Fruit fly (Drosophila melanogaster) whole organism, embryonic: ENCODE data around the gene Dpp10.

Experiments
- Atf6 ChIP-seq: fragments of 200-800 bp; sonication (Bioruptor generic); IDR thresholded peaks from 2 replicates; pipeline ENCODE4 v1.3.6; 2022; ENCODE audit warnings: missing biosample characterization, missing genetic modification characterization
- BEAF-32 ChIP-seq: fragments of 200-800 bp; sonication (Bioruptor generic); optimal IDR thresholded peaks from 3 replicates; lab custom pipeline; 2017; ENCODE audit warnings: missing biosample characterization, missing genetic modification characterization, mild to moderate bottlenecking, moderate library complexity, missing genetic modification reagents
- CG10274 ChIP-seq: fragments of 200-800 bp; sonication (Bioruptor generic); optimal IDR thresholded peaks from 3 replicates; lab custom pipeline; 2017; ENCODE audit warnings: missing biosample characterization, mild to moderate bottlenecking, missing genetic modification characterization
- CG10979 ChIP-seq: fragments of 200-800 bp; sonication (Bioruptor generic); optimal IDR thresholded peaks from 2 replicates; lab custom pipeline; 2018; ENCODE audit warnings: missing biosample characterization, mild to moderate bottlenecking, missing genetic modification characterization, moderate library complexity
- CG15269 ChIP-seq: fragments of 200-800 bp; sonication (Bioruptor generic); optimal IDR thresholded peaks from 2 replicates; lab custom pipeline; 2018; ENCODE audit warnings: missing biosample characterization, mild to moderate bottlenecking, missing genetic modification characterization, moderate library complexity
- CG15479 ChIP-seq: fragments of 200-800 bp; sonication (Bioruptor generic); optimal IDR thresholded peaks from 3 replicates; lab custom pipeline; 2019; ENCODE audit warnings: missing biosample characterization, mild to moderate bottlenecking, missing genetic modification characterization, moderate library complexity
- CG17385 ChIP-seq: fragments of 200-800 bp; sonication (Bioruptor generic); optimal IDR thresholded peaks from 3 replicates; lab custom pipeline; 2018; ENCODE audit warnings: missing biosample characterization, mild to moderate bottlenecking, missing genetic modification characterization
- CG2875 ChIP-seq: fragments of 200-800 bp; sonication (Bioruptor generic); optimal IDR thresholded peaks from 2 replicates; lab custom pipeline; 2017; ENCODE audit warnings: missing biosample characterization, mild to moderate bottlenecking, missing genetic modification characterization, missing genetic modification reagents
- CG2889 ChIP-seq: fragments of 200-800 bp; sonication (Bioruptor generic); IDR thresholded peaks from 3 replicates; pipeline ENCODE4 v1.3.6; 2022; ENCODE audit warnings: missing biosample characterization, missing genetic modification characterization
- CG30403 ChIP-seq: fragments of 200-800 bp; sonication (Bioruptor generic); optimal IDR thresholded peaks from 3 replicates; lab custom pipeline; 2016; ENCODE audit warnings: missing biosample characterization, missing genetic modification characterization
- CG31388 ChIP-seq: fragments of 200-800 bp; sonication (Bioruptor generic); optimal IDR thresholded peaks from 2 replicates; lab custom pipeline; 2016; ENCODE audit warnings: missing biosample characterization, missing genetic modification characterization
- CG31441 ChIP-seq: fragments of 200-800 bp; sonication (Bioruptor generic); IDR thresholded peaks from 2 replicates; pipeline ENCODE4 v1.3.6; 2022; ENCODE audit warnings: missing biosample characterization, missing genetic modification characterization
- CG33557 ChIP-seq: fragments of 200-800 bp; sonication (Bioruptor generic); optimal IDR thresholded peaks from 2 replicates; lab custom pipeline; 2019; ENCODE audit warnings: missing biosample characterization, mild to moderate bottlenecking, missing genetic modification characterization, moderate library complexity
- CG43689 ChIP-seq: fragments of 200-800 bp; sonication (Bioruptor generic); IDR thresholded peaks from 2 replicates; pipeline ENCODE4 v1.3.6; 2022; ENCODE audit warnings: missing biosample characterization, missing genetic modification characterization
- CG6654 ChIP-seq: fragments of 200-800 bp; sonication (Bioruptor generic); optimal IDR thresholded peaks from 2 replicates; lab custom pipeline; 2017; ENCODE audit warnings: missing biosample characterization, mild to moderate bottlenecking, missing genetic modification characterization
- CG9437 ChIP-seq: fragments of 200-800 bp; sonication (Bioruptor generic); optimal IDR thresholded peaks from 2 replicates; lab custom pipeline; 2018; ENCODE audit warnings: missing biosample characterization, mild to moderate bottlenecking, missing genetic modification characterization
- D19B ChIP-seq: fragments of 200-800 bp; sonication (Bioruptor generic); optimal IDR thresholded peaks from 2 replicates; lab custom pipeline; 2017; ENCODE audit warnings: missing biosample characterization, mild to moderate bottlenecking, missing genetic modification characterization
- Dll ChIP-seq: fragments of 200-800 bp; sonication (Bioruptor generic); IDR thresholded peaks from 4 replicates; pipeline ENCODE4 v1.3.6; 2022; ENCODE audit warnings: missing biosample characterization, missing genetic modification characterization; ENCODE audit not compliant: partially characterized antibody
- Doc3 ChIP-seq: fragments of 200-800 bp; sonication (Bioruptor generic); IDR thresholded peaks from 3 replicates; pipeline ENCODE4 v1.3.6; 2022; ENCODE audit warnings: missing biosample characterization, missing genetic modification characterization; ENCODE audit not compliant: partially characterized antibody
- Dp ChIP-seq: fragments of 200-800 bp; sonication (Bioruptor generic); optimal IDR thresholded peaks from 2 replicates; lab custom pipeline; 2018; ENCODE audit warnings: missing biosample characterization, mild to moderate bottlenecking, missing genetic modification characterization, moderate library complexity
- Dref ChIP-seq: fragments of 200-800 bp; sonication (Bioruptor generic); IDR thresholded peaks from 2 replicates; pipeline ENCODE4 v1.3.6; 2022; ENCODE audit warnings: missing biosample characterization, missing genetic modification characterization
- E2f1 ChIP-seq: fragments of 200-800 bp; sonication (Bioruptor generic); IDR thresholded peaks from 2 replicates; pipeline ENCODE4 v1.3.6; 2022; ENCODE audit warnings: missing biosample characterization, missing genetic modification characterization
- H2.0 ChIP-seq: fragments of 200-800 bp; sonication (Bioruptor generic); IDR thresholded peaks from 2 replicates; pipeline ENCODE4 v1.3.6; 2022; ENCODE audit warnings: missing biosample characterization, missing genetic modification characterization
- HHEX ChIP-seq: fragments of 200-800 bp; sonication (Bioruptor generic); optimal IDR thresholded peaks from 3 replicates; lab custom pipeline; 2017; ENCODE audit warnings: missing biosample characterization, mild to moderate bottlenecking, missing genetic modification characterization, missing genetic modification reagents
- Jarid2 ChIP-seq: fragments of 200-800 bp; sonication (Bioruptor generic); optimal IDR thresholded peaks from 3 replicates; lab custom pipeline; 2017; ENCODE audit warnings: mild to moderate bottlenecking, missing biosample characterization, missing genetic modification reagents, missing genetic modification characterization
- Kr ChIP-seq: fragments of 200-800 bp; sonication (Bioruptor generic); optimal IDR thresholded peaks from 2 replicates; lab custom pipeline; 2017; ENCODE audit warnings: missing biosample characterization, mild to moderate bottlenecking, missing genetic modification characterization
- Max ChIP-seq: fragments of 200-800 bp; sonication (Bioruptor generic); optimal IDR thresholded peaks from 2 replicates; lab custom pipeline; 2016; ENCODE audit warnings: missing biosample characterization, mild to moderate bottlenecking, missing genetic modification characterization
- NC2β ChIP-seq: fragments of 200-800 bp; sonication (Bioruptor generic); optimal IDR thresholded peaks from 2 replicates; lab custom pipeline; 2016; ENCODE audit warnings: missing biosample characterization, missing genetic modification characterization
- Neu2 ChIP-seq: fragments of 200-800 bp; sonication (Bioruptor generic); optimal IDR thresholded peaks from 3 replicates; lab custom pipeline; 2016; ENCODE audit warnings: missing biosample characterization, missing genetic modification characterization, borderline replicate concordance
- Oli ChIP-seq: fragments of 200-800 bp; sonication (Bioruptor generic); optimal IDR thresholded peaks from 2 replicates; lab custom pipeline; 2018; ENCODE audit warnings: missing biosample characterization, mild to moderate bottlenecking, missing genetic modification characterization, moderate library complexity
- Six4 ChIP-seq: fragments of 200-800 bp; sonication (Bioruptor generic); optimal IDR thresholded peaks from 2 replicates; lab custom pipeline; 2016; ENCODE audit warnings: missing biosample characterization, missing genetic modification characterization
- Vsx1 ChIP-seq: fragments of 200-800 bp; sonication (Bioruptor generic); optimal IDR thresholded peaks from 2 replicates; lab custom pipeline; 2017; ENCODE audit warnings: missing biosample characterization, mild to moderate bottlenecking, missing genetic modification characterization, missing genetic modification reagents
- ara ChIP-seq: fragments of 200-800 bp; sonication (Bioruptor generic); IDR thresholded peaks from 2 replicates; pipeline ENCODE4 v1.3.6; 2022; ENCODE audit warnings: missing biosample characterization, missing genetic modification characterization
- ase ChIP-seq: fragments of 200-800 bp; sonication (Bioruptor generic); IDR thresholded peaks from 3 replicates; pipeline ENCODE4 v1.3.6; 2022; ENCODE audit warnings: missing biosample characterization, missing genetic modification characterization
- cad ChIP-seq: fragments of >200 bp; optimal IDR thresholded peaks from 2 replicates; lab custom pipeline; 2017; ENCODE audit warnings: missing biosample characterization, missing genetic modification characterization
- cg ChIP-seq: fragments of 200-800 bp; sonication (Bioruptor generic); optimal IDR thresholded peaks from 3 replicates; lab custom pipeline; 2019; ENCODE audit warnings: missing biosample characterization, mild to moderate bottlenecking, missing genetic modification characterization, moderate library complexity
- croc ChIP-seq: fragments of 200-800 bp; sonication (Bioruptor generic); conservative IDR thresholded peaks from 3 replicates; pipeline ENCODE4 v1.3.6; 2022; ENCODE audit warnings: missing biosample characterization, missing genetic modification characterization
- da ChIP-seq: fragments of 200-800 bp; sonication (Bioruptor generic); optimal IDR thresholded peaks from 2 replicates; lab custom pipeline; 2016; ENCODE audit warnings: missing biosample characterization, missing genetic modification characterization
- dmrt99B ChIP-seq: fragments of 200-800 bp; sonication (Bioruptor generic); optimal IDR thresholded peaks from 2 replicates; lab custom pipeline; 2018; ENCODE audit warnings: missing biosample characterization, mild to moderate bottlenecking, missing genetic modification characterization, moderate library complexity
- eyg ChIP-seq: fragments of 200-800 bp; sonication (Bioruptor generic); optimal IDR thresholded peaks from 3 replicates; lab custom pipeline; 2016; ENCODE audit warnings: missing biosample characterization, missing genetic modification characterization
- ftz-f1 ChIP-seq: fragments of 200-800 bp; sonication (Bioruptor generic); optimal IDR thresholded peaks from 2 replicates; lab custom pipeline; 2016; ENCODE audit warnings: missing biosample characterization, missing genetic modification characterization
- grau ChIP-seq: fragments of 200-800 bp; optimal IDR thresholded peaks from 3 replicates; lab custom pipeline; 2019; ENCODE audit warnings: missing biosample characterization, mild to moderate bottlenecking, missing genetic modification characterization, moderate library complexity
- gro ChIP-seq: fragments of 200-800 bp; sonication (Bioruptor generic); optimal IDR thresholded peaks from 2 replicates; lab custom pipeline; 2016; ENCODE audit warnings: missing biosample characterization, missing genetic modification characterization
- hth ChIP-seq: fragments of >200 bp; optimal IDR thresholded peaks from 2 replicates; lab custom pipeline; 2017; ENCODE audit warnings: inconsistent platforms
- nom ChIP-seq: fragments of 200-800 bp; sonication (Bioruptor generic); optimal IDR thresholded peaks from 2 replicates; lab custom pipeline; 2017; ENCODE audit warnings: missing biosample characterization, missing genetic modification characterization, mild to moderate bottlenecking, moderate library complexity, missing genetic modification reagents
- pb ChIP-seq: fragments of 200-800 bp; sonication (Bioruptor generic); optimal IDR thresholded peaks from 3 replicates; lab custom pipeline; 2016; ENCODE audit warnings: missing biosample characterization, missing genetic modification characterization
- run ChIP-seq: fragments of 200-800 bp; sonication (Bioruptor generic); optimal IDR thresholded peaks from 3 replicates; lab custom pipeline; 2018; ENCODE audit warnings: missing biosample characterization, mild to moderate bottlenecking, missing genetic modification characterization
- sens ChIP-seq: fragments of 200-800 bp; sonication (Bioruptor generic); peaks from one replicate; lab custom pipeline; 2016; ENCODE audit warnings: missing biosample characterization, missing genetic modification characterization
- ttk ChIP-seq: fragments of 200-800 bp; sonication (Bioruptor generic); IDR thresholded peaks from 2 replicates; pipeline ENCODE4 v2.1.2; 2022; ENCODE audit warnings: missing biosample characterization, missing genetic modification characterization
- usp ChIP-seq: fragments of >200 bp; optimal IDR thresholded peaks from 2 replicates; lab custom pipeline; 2017; ENCODE audit warnings: missing biosample characterization, missing genetic modification characterization
- zfh1 ChIP-seq: fragments of 200-800 bp; sonication (Bioruptor generic); IDR thresholded peaks from 3 replicates; pipeline ENCODE4 v1.3.6; 2022; ENCODE audit warnings: missing biosample characterization, missing genetic modification characterization

Gene Dpp10

DNA sequence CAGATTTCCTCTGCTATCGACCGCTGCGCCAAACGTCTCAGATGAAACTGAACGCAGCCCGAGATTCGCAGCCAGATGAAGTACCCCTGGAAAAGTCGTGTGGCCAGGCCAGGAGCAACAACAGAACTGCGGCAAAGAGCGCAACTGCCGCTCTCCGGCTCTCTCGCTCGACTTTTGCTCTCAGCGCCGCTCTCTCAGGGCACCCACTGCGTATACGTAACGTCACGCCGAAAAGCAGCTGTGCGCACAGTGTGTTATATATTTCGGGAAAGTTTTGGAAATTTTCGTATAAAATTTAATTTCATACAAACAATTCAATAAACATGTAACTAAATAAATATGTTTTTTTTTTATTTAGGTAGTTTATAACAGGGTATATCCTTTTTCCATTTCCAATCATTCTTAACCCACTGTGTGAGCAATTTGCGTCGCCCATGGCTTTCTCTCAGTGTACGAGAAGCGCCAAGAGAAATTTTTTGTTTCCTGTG, at the start of gene Dpp10 (continued):
- TF ChIP-seq dmrt99B = peak; percentile 93
- peak; percentile 98 for TF ChIP-seq Atf6 (GFP tag; lab: Robert Waterston, UW)
- TF ChIP-seq ase (GFP tag; lab: Robert Waterston, UW) = peak; percentile 88
- TF ChIP-seq sens = peak; percentile 92
- peak; percentile 77 for TF ChIP-seq ara (GFP tag; lab: Robert Waterston, UW)
- peak; percentile 82 for TF ChIP-seq CG9437 (GFP tag; lab: Kevin White, UChicago)
- TF ChIP-seq usp (GFP tag; lab: Kevin White, UChicago) = no peak
- TF ChIP-seq cad (GFP tag; lab: Kevin White, UChicago) = no peak
- TF ChIP-seq Kr (GFP tag; lab: Kevin White, UChicago) = no peak
- no peak for TF ChIP-seq BEAF-32
- peak; percentile 75 for TF ChIP-seq pb (GFP tag; lab: Kevin White, UChicago)
- peak; percentile 51 for TF ChIP-seq CG6654
- TF ChIP-seq NC2β (GFP tag; lab: Kevin White, UChicago) = peak; percentile 80
- peak; percentile 88 for TF ChIP-seq CG17385
- TF ChIP-seq Dref = peak; percentile 29
- no peak for TF ChIP-seq da
- no peak for TF ChIP-seq hth (lab: Kevin White, UChicago)
- no peak for TF ChIP-seq CG15479 (GFP tag; lab: Kevin White, UChicago)
- no peak for TF ChIP-seq Dp (GFP tag; lab: Kevin White, UChicago)
- TF ChIP-seq cg (GFP tag; lab: Kevin White, UChicago) = no peak
- TF ChIP-seq E2f1 (GFP tag; lab: Robert Waterston, UW) = peak; percentile 96
- peak; percentile 87 for TF ChIP-seq Oli
- TF ChIP-seq CG30403 (GFP tag; lab: Kevin White, UChicago) = peak; percentile 95
- TF ChIP-seq ftz-f1 (GFP tag; lab: Kevin White, UChicago) = peak; percentile 25
- no peak for TF ChIP-seq CG33557 (GFP tag; lab: Kevin White, UChicago)
- peak; percentile 11 for TF ChIP-seq nom (GFP tag; lab: Kevin White, UChicago)
- TF ChIP-seq gro = peak; percentile 95
- no peak for TF ChIP-seq Doc3 (GFP tag; lab: Robert Waterston, UW)
- TF ChIP-seq D19B (GFP tag; lab: Kevin White, UChicago) = peak; percentile 76
- peak; percentile 85 for TF ChIP-seq eyg
- no peak for TF ChIP-seq CG10979 (tag; lab: Kevin White, UChicago)
- TF ChIP-seq CG43689 (GFP tag; lab: Robert Waterston, UW) = peak; percentile 88
- TF ChIP-seq CG10274 = peak; percentile 70
- peak; percentile 77 for TF ChIP-seq CG31388 (GFP tag; lab: Kevin White, UChicago)
- peak; percentile 96 for TF ChIP-seq CG2889
- peak; percentile 69 for TF ChIP-seq run (tag; lab: Kevin White, UChicago)
- peak; percentile 94 for TF ChIP-seq ttk (GFP tag; lab: Robert Waterston, UW)
- peak; percentile 92 for TF ChIP-seq grau (tag; lab: Kevin White, UChicago)
- peak; percentile 28 for TF ChIP-seq Neu2 (GFP tag; lab: Kevin White, UChicago)
- peak; percentile 82; the same call in 2 of the 3 replicates for TF ChIP-seq croc
- TF ChIP-seq H2.0 (GFP tag; lab: Robert Waterston, UW) = peak; percentile 93
- peak; percentile 55 for TF ChIP-seq Jarid2 (GFP tag; lab: Kevin White, UChicago)
- peak; percentile 95 for TF ChIP-seq CG15269 (tag; lab: Kevin White, UChicago)
- no peak for TF ChIP-seq Dll (GFP tag; lab: Robert Waterston, UW)
- peak; percentile 62 for TF ChIP-seq Six4 (GFP tag; lab: Kevin White, UChicago)
- peak; percentile 83 for TF ChIP-seq Max
- TF ChIP-seq HHEX = peak; percentile 93
- peak; percentile 51 for TF ChIP-seq CG2875 (GFP tag; lab: Kevin White, UChicago)
- TF ChIP-seq CG31441 (GFP tag; lab: Robert Waterston, UW) = peak; percentile 71; the same call in 1 of the 2 replicates
- TF ChIP-seq zfh1 = peak; percentile 85
- peak; percentile 69 for TF ChIP-seq Vsx1 (GFP tag; lab: Kevin White, UChicago)
